Fruit fly (Drosophila melanogaster) whole organism, embryonic: Measurements from ENCODE around the gene na.
A peak's percentile ranks its signal among the peaks of the same experiment; 100 is the strongest.

Experiments
- Atf-2 ChIP-seq: fragments of 200-800 bp; sonication (Bioruptor generic); optimal IDR thresholded peaks from 2 replicates; lab custom pipeline; 2016; ENCODE audit warnings: missing biosample characterization, missing genetic modification characterization
- Atf6 ChIP-seq: fragments of 200-800 bp; sonication (Bioruptor generic); IDR thresholded peaks from 2 replicates; pipeline ENCODE4 v1.3.6; 2022; ENCODE audit warnings: missing biosample characterization, missing genetic modification characterization
- Blimp-1 ChIP-seq: fragments of 200-800 bp; sonication (Bioruptor generic); optimal IDR thresholded peaks from 3 replicates; lab custom pipeline; 2018; ENCODE audit warnings: missing biosample characterization, missing genetic modification characterization, mild to moderate bottlenecking, moderate library complexity, missing genetic modification reagents
- CG11696 ChIP-seq: fragments of 200-800 bp; sonication (Bioruptor generic); IDR thresholded peaks from 2 replicates; pipeline ENCODE4 v1.3.6; 2022; ENCODE audit warnings: missing biosample characterization, missing genetic modification characterization
- CG14667 ChIP-seq: fragments of 200-800 bp; sonication (Bioruptor generic); IDR thresholded peaks from 2 replicates; pipeline ENCODE4 v1.3.6; 2022; ENCODE audit warnings: missing biosample characterization, missing genetic modification characterization
- CG16863 ChIP-seq: fragments of 200-800 bp; sonication (Bioruptor generic); optimal IDR thresholded peaks from 3 replicates; lab custom pipeline; 2016; ENCODE audit warnings: missing biosample characterization, missing genetic modification characterization
- CG17328 ChIP-seq: fragments of 200-800 bp; sonication (Bioruptor generic); IDR thresholded peaks from 2 replicates; pipeline ENCODE4 v1.3.6; 2022; ENCODE audit warnings: missing biosample characterization, missing genetic modification characterization
- CG2120 ChIP-seq: fragments of 200-800 bp; sonication (Bioruptor generic); optimal IDR thresholded peaks from 3 replicates; lab custom pipeline; 2016; ENCODE audit warnings: missing biosample characterization, missing genetic modification characterization
- CG2202 ChIP-seq: fragments of 200-800 bp; sonication (Bioruptor generic); optimal IDR thresholded peaks from 2 replicates; lab custom pipeline; 2018; ENCODE audit warnings: missing biosample characterization, mild to moderate bottlenecking, missing genetic modification characterization
- CG2889 ChIP-seq: fragments of 200-800 bp; sonication (Bioruptor generic); IDR thresholded peaks from 3 replicates; pipeline ENCODE4 v1.3.6; 2022; ENCODE audit warnings: missing biosample characterization, missing genetic modification characterization
- CG3065 ChIP-seq: fragments of 200-800 bp; sonication (Bioruptor generic); optimal IDR thresholded peaks from 2 replicates; lab custom pipeline; 2016; ENCODE audit warnings: missing biosample characterization, missing genetic modification characterization
- CG3726 ChIP-seq: fragments of 200-800 bp; sonication (Bioruptor generic); IDR thresholded peaks from 3 replicates; pipeline ENCODE4, ENCODE4 v1.3.6; 2022; ENCODE audit warnings: missing biosample characterization, missing genetic modification characterization
- CG4328 ChIP-seq: fragments of 200-800 bp; sonication (Bioruptor generic); optimal IDR thresholded peaks from 3 replicates; lab custom pipeline; 2017; ENCODE audit warnings: missing biosample characterization, missing genetic modification reagents, missing genetic modification characterization
- CG4424 ChIP-seq: fragments of 200-800 bp; sonication (Bioruptor generic); optimal IDR thresholded peaks from 3 replicates; lab custom pipeline; 2016; ENCODE audit warnings: missing biosample characterization, missing genetic modification characterization
- CG7271 ChIP-seq: fragments of 200-800 bp; sonication (Bioruptor generic); optimal IDR thresholded peaks from 2 replicates; lab custom pipeline; 2018; ENCODE audit warnings: missing biosample characterization, mild to moderate bottlenecking, missing genetic modification characterization, moderate library complexity
- CG7357 ChIP-seq: fragments of 200-800 bp; sonication (Bioruptor generic); IDR thresholded peaks from 3 replicates; pipeline ENCODE4 v1.3.6; 2022; ENCODE audit warnings: missing biosample characterization, missing genetic modification characterization
- CG8290 ChIP-seq, 3 experiments: fragments of 200-800 bp; sonication (Bioruptor generic); optimal IDR thresholded peaks; 2 replicates each; lab custom pipeline; 2016 to 2019; ENCODE audit warnings: missing biosample characterization in 3 of 3, missing genetic modification characterization in 3 of 3, mild to moderate bottlenecking in 2 of 3, moderate library complexity in 1 of 3
- CG8765 ChIP-seq: fragments of 200-800 bp; sonication (Bioruptor generic); IDR thresholded peaks from 2 replicates; pipeline ENCODE4 v1.3.6; 2022; ENCODE audit warnings: missing biosample characterization, missing genetic modification characterization
- CG9609 ChIP-seq: fragments of 200-800 bp; sonication (Bioruptor generic); optimal IDR thresholded peaks from 3 replicates; lab custom pipeline; 2016; ENCODE audit warnings: missing biosample characterization, missing genetic modification characterization
- CG9876 ChIP-seq: fragments of 200-800 bp; sonication (Bioruptor generic); optimal IDR thresholded peaks from 2 replicates; lab custom pipeline; 2016; ENCODE audit warnings: missing biosample characterization, missing genetic modification characterization
- CG9932 ChIP-seq: fragments of 200-800 bp; sonication (Bioruptor generic); IDR thresholded peaks from 2 replicates; pipeline ENCODE4 v1.3.6; 2022; ENCODE audit warnings: missing biosample characterization, missing genetic modification characterization
- CoRest ChIP-seq: fragments of 200-800 bp; sonication (Bioruptor generic); optimal IDR thresholded peaks from 3 replicates; lab custom pipeline; 2018; ENCODE audit warnings: missing biosample characterization, mild to moderate bottlenecking, missing genetic modification characterization, moderate library complexity
- Dfd ChIP-seq, 2 experiments: fragments of >200 bp; optimal IDR thresholded peaks; 2 replicates each; lab custom pipeline; 2017; ENCODE audit warnings: missing biosample characterization in 2 of 2, missing genetic modification characterization in 2 of 2
- Fer1 ChIP-seq: fragments of 200-800 bp; sonication (Bioruptor generic); optimal IDR thresholded peaks from 2 replicates; lab custom pipeline; 2017; ENCODE audit warnings: missing biosample characterization, mild to moderate bottlenecking, missing genetic modification characterization
- H15 ChIP-seq: fragments of 200-800 bp; sonication (Bioruptor generic); IDR thresholded peaks from 3 replicates; pipeline ENCODE4 v1.3.6; 2022; ENCODE audit warnings: missing biosample characterization, missing genetic modification characterization
- HHEX ChIP-seq: fragments of 200-800 bp; sonication (Bioruptor generic); optimal IDR thresholded peaks from 3 replicates; lab custom pipeline; 2017; ENCODE audit warnings: missing biosample characterization, mild to moderate bottlenecking, missing genetic modification characterization, missing genetic modification reagents
- HLH4C ChIP-seq: fragments of 200-800 bp; sonication (Bioruptor generic); IDR thresholded peaks from 3 replicates; pipeline ENCODE4 v1.3.6; 2022; ENCODE audit warnings: missing biosample characterization, missing genetic modification characterization; ENCODE audit not compliant: partially characterized antibody
- Hr3 ChIP-seq: fragments of 200-800 bp; sonication (Bioruptor generic); optimal IDR thresholded peaks from 3 replicates; lab custom pipeline; 2016; ENCODE audit warnings: missing biosample characterization, missing genetic modification characterization
- Hsf ChIP-seq: fragments of 200-800 bp; sonication (Bioruptor generic); optimal IDR thresholded peaks from 3 replicates; lab custom pipeline; 2016; ENCODE audit warnings: missing biosample characterization, missing genetic modification characterization
- Jarid2 ChIP-seq: fragments of 200-800 bp; sonication (Bioruptor generic); optimal IDR thresholded peaks from 3 replicates; lab custom pipeline; 2017; ENCODE audit warnings: mild to moderate bottlenecking, missing biosample characterization, missing genetic modification reagents, missing genetic modification characterization
- PHDP ChIP-seq: fragments of 200-800 bp; sonication (Bioruptor generic); optimal IDR thresholded peaks from 3 replicates; lab custom pipeline; 2018; ENCODE audit warnings: missing biosample characterization, mild to moderate bottlenecking, missing genetic modification characterization, moderate library complexity
- YL-1 ChIP-seq: fragments of 200-800 bp; sonication (Bioruptor generic); optimal IDR thresholded peaks from 3 replicates; lab custom pipeline; 2017; ENCODE audit warnings: missing biosample characterization, mild to moderate bottlenecking, missing genetic modification characterization
- abd-A ChIP-seq: fragments of 200-800 bp; sonication (Bioruptor generic); optimal IDR thresholded peaks from 3 replicates; lab custom pipeline; 2019; ENCODE audit warnings: missing biosample characterization, mild to moderate bottlenecking, missing genetic modification characterization, moderate library complexity
- ap ChIP-seq: fragments of 200-800 bp; sonication (Bioruptor generic); IDR thresholded peaks from 2 replicates; pipeline ENCODE4 v1.3.6; 2022; ENCODE audit warnings: missing biosample characterization, missing genetic modification characterization
- ara ChIP-seq: fragments of 200-800 bp; sonication (Bioruptor generic); IDR thresholded peaks from 2 replicates; pipeline ENCODE4 v1.3.6; 2022; ENCODE audit warnings: missing biosample characterization, missing genetic modification characterization
- chm ChIP-seq: fragments of 200-800 bp; sonication (Bioruptor generic); IDR thresholded peaks from 2 replicates; pipeline ENCODE4 v1.3.6; 2022; ENCODE audit warnings: missing biosample characterization, missing genetic modification characterization
- crp ChIP-seq, 2 experiments: fragments of 200-800 bp; sonication (Bioruptor generic); optimal IDR thresholded peaks; 2 replicates in 1 of 2; 3 replicates in 1 of 2; lab custom pipeline; 2017; ENCODE audit warnings: missing biosample characterization in 2 of 2, missing genetic modification characterization in 2 of 2, mild to moderate bottlenecking in 1 of 2, moderate library complexity in 1 of 2
- emc ChIP-seq: fragments of 200-800 bp; sonication (Bioruptor generic); optimal IDR thresholded peaks from 2 replicates; lab custom pipeline; 2016; ENCODE audit warnings: missing biosample characterization, missing genetic modification characterization
- ems ChIP-seq: fragments of 200-800 bp; sonication (Bioruptor generic); optimal IDR thresholded peaks from 3 replicates; lab custom pipeline; 2016; ENCODE audit warnings: missing biosample characterization, missing genetic modification characterization
- fd102C ChIP-seq: fragments of 200-800 bp; sonication (Bioruptor generic); optimal IDR thresholded peaks from 2 replicates; lab custom pipeline; 2018; ENCODE audit warnings: missing biosample characterization, mild to moderate bottlenecking, missing genetic modification characterization, moderate library complexity
- fu2 ChIP-seq: fragments of 200-800 bp; sonication (Bioruptor generic); optimal IDR thresholded peaks from 2 replicates; lab custom pipeline; 2016; ENCODE audit warnings: missing biosample characterization, missing genetic modification characterization
- kah ChIP-seq: fragments of 200-800 bp; sonication (Bioruptor generic); optimal IDR thresholded peaks from 2 replicates; lab custom pipeline; 2018; ENCODE audit warnings: missing biosample characterization, mild to moderate bottlenecking, missing genetic modification characterization
- mirr ChIP-seq: fragments of 200-800 bp; sonication (Bioruptor generic); optimal IDR thresholded peaks from 3 replicates; lab custom pipeline; 2018; ENCODE audit warnings: missing biosample characterization, mild to moderate bottlenecking, missing genetic modification characterization
- mld ChIP-seq: fragments of 200-800 bp; sonication (Bioruptor generic); IDR thresholded peaks from 3 replicates; pipeline ENCODE4 v1.3.6; 2022; ENCODE audit warnings: missing biosample characterization, missing genetic modification characterization; ENCODE audit not compliant: partially characterized antibody
- pb ChIP-seq: fragments of 200-800 bp; sonication (Bioruptor generic); optimal IDR thresholded peaks from 3 replicates; lab custom pipeline; 2016; ENCODE audit warnings: missing biosample characterization, missing genetic modification characterization
- row ChIP-seq: fragments of 200-800 bp; sonication (Bioruptor generic); IDR thresholded peaks from 3 replicates; pipeline ENCODE4 v1.3.6; 2022; ENCODE audit warnings: missing biosample characterization, missing genetic modification characterization
- sens-2 ChIP-seq: fragments of 200-800 bp; sonication (Bioruptor generic); IDR thresholded peaks from 2 replicates; pipeline ENCODE4 v1.3.6; 2022; ENCODE audit warnings: missing biosample characterization, missing genetic modification characterization
- ssp ChIP-seq: fragments of 200-800 bp; sonication (Bioruptor generic); IDR thresholded peaks from 2 replicates; pipeline ENCODE4 v1.3.6; 2022; ENCODE audit warnings: missing biosample characterization, missing genetic modification characterization
- twi ChIP-seq: fragments of 200-800 bp; optimal IDR thresholded peaks from 2 replicates; lab custom pipeline; 2019; ENCODE audit warnings: missing biosample characterization, mild to moderate bottlenecking, missing genetic modification characterization, moderate library complexity
- wek ChIP-seq: fragments of 200-800 bp; sonication (Bioruptor generic); optimal IDR thresholded peaks from 3 replicates; lab custom pipeline; 2018; ENCODE audit warnings: missing biosample characterization, mild to moderate bottlenecking, missing genetic modification characterization, moderate library complexity

Gene na

dm6 chrX:14237873-14238394 is 28.2 kb upstream of the na start, which contains the start of the genes Fbxl4 and Dus2 (continued):
- TF ChIP-seq CG2889: peak; percentile 86
- peak; percentile 80 for TF ChIP-seq CG3065 (GFP tag; lab: Kevin White, UChicago)
- peak; percentile 96 for TF ChIP-seq row (GFP tag; lab: Robert Waterston, UW)
- TF ChIP-seq HHEX (GFP tag; lab: Kevin White, UChicago): peak; percentile 89
- TF ChIP-seq wek (GFP tag; lab: Kevin White, UChicago): peak; percentile 27
- peak; percentile 49 for TF ChIP-seq fd102C (GFP tag; lab: Kevin White, UChicago)
- TF ChIP-seq CG2120 (GFP tag; lab: Kevin White, UChicago): peak; percentile 96
- peak; percentile 46 for TF ChIP-seq CG8290 (GFP tag; optimal IDR thresholded peaks at IDR 0.05; lab: Kevin White, UChicago)
- peak; percentile 78 to 94 for TF ChIP-seq CG8290 (tag; optimal IDR thresholded peaks at IDR 0.05; lab: Kevin White, UChicago)
- peak; percentile 94 for TF ChIP-seq CG9932
- peak; percentile 92 for TF ChIP-seq ara (GFP tag; lab: Robert Waterston, UW)
- TF ChIP-seq CG4328: peak; percentile 89
- peak; percentile 60; the same call in 2 of the 3 replicates for TF ChIP-seq HLH4C (GFP tag; lab: Robert Waterston, UW)
- peak; percentile 95 for TF ChIP-seq CG4424 (GFP tag; lab: Kevin White, UChicago)
- peak; percentile 93 for TF ChIP-seq CG8765 (GFP tag; lab: Robert Waterston, UW)
- TF ChIP-seq Atf6: peak; percentile 92
- TF ChIP-seq CG7271 (tag; lab: Kevin White, UChicago): no peak
- TF ChIP-seq CG16863 (GFP tag; lab: Kevin White, UChicago): peak; percentile 91
- no peak for TF ChIP-seq mld (GFP tag; lab: Robert Waterston, UW)
- TF ChIP-seq CG17328 (GFP tag; lab: Robert Waterston, UW): peak; percentile 91
- peak; percentile 83 for TF ChIP-seq twi (tag; lab: Kevin White, UChicago)
- TF ChIP-seq ap: peak; percentile 91
- peak; percentile 90 for TF ChIP-seq CG14667 (GFP tag; lab: Robert Waterston, UW)
- peak; percentile 95 for TF ChIP-seq chm (GFP tag; lab: Robert Waterston, UW)
- TF ChIP-seq CG7357: peak; percentile 86
- TF ChIP-seq CG2202 (tag; lab: Kevin White, UChicago): peak; percentile 81
- peak; percentile 61 for TF ChIP-seq emc (GFP tag; lab: Kevin White, UChicago)
- TF ChIP-seq ems (GFP tag; lab: Kevin White, UChicago): peak; percentile 90
- peak; percentile 86; the same call in 2 of the 3 replicates for TF ChIP-seq CG3726
- TF ChIP-seq ssp (GFP tag; lab: Robert Waterston, UW): peak; percentile 85
- TF ChIP-seq YL-1: peak; percentile 81
- TF ChIP-seq Hr3 (GFP tag; lab: Kevin White, UChicago): peak; percentile 94
- TF ChIP-seq mirr (GFP tag; lab: Kevin White, UChicago): peak; percentile 73
- TF ChIP-seq Hsf (GFP tag; lab: Kevin White, UChicago): peak; percentile 96
- TF ChIP-seq Jarid2 (GFP tag; lab: Kevin White, UChicago): no peak
- TF ChIP-seq CG9609: peak; percentile 93
- peak; percentile 74 for TF ChIP-seq CG11696 (GFP tag; lab: Robert Waterston, UW)
- TF ChIP-seq PHDP: peak; percentile 91
- peak; percentile 91 for TF ChIP-seq H15
- peak; percentile 88 for TF ChIP-seq Atf-2 (GFP tag; lab: Kevin White, UChicago)
- peak; percentile 91 for TF ChIP-seq CG9876
- TF ChIP-seq pb (GFP tag; lab: Kevin White, UChicago): peak; percentile 73
- peak; percentile 88 for TF ChIP-seq fu2
- TF ChIP-seq kah: peak; percentile 65
- no peak for TF ChIP-seq abd-A
- TF ChIP-seq sens-2: peak; percentile 86
- peak; percentile 88 for TF ChIP-seq Fer1 (GFP tag; lab: Kevin White, UChicago)
- peak; percentile 7 to 77 for TF ChIP-seq crp (GFP tag; optimal IDR thresholded peaks at IDR 0.05; lab: Kevin White, UChicago)
- no peak for TF ChIP-seq Dfd (GFP tag; optimal IDR thresholded peaks at IDR 0.05; lab: Kevin White, UChicago)
- peak; percentile 96 for TF ChIP-seq CoRest (tag; lab: Kevin White, UChicago)
- peak; percentile 88 for TF ChIP-seq Blimp-1 (GFP tag; lab: Kevin White, UChicago)
